Worm (Caenorhabditis elegans) whole organism, early embryonic: ENCODE measurements around the gene R07C3.3.
"Not testable (repeated sequence)": the region's sequence is repeated elsewhere in the genome, so short reads cannot be mapped to it uniquely, and the experiment has no call there.

Experiments
- ama-1 ChIP-seq: fragments of 150-350 bp; optimal IDR thresholded peaks from 2 replicates; lab custom pipeline; 2014
- pes-1 ChIP-seq: fragments of 200-800 bp; sonication (Bioruptor generic); IDR thresholded peaks from 2 replicates; pipeline ENCODE4 v1.3.6; 2022; ENCODE audit warnings: missing genetic modification reagents, missing genetic modification characterization, missing compliant biosample characterization
- scrt-1 ChIP-seq: fragments of 200-800 bp; sonication (Bioruptor generic); IDR thresholded peaks from 2 replicates; pipeline ENCODE4 v1.3.6; 2022; ENCODE audit warnings: missing genetic modification characterization, missing compliant biosample characterization
- tbx-11 ChIP-seq: fragments of 200-800 bp; sonication (Bioruptor generic); IDR thresholded peaks from 2 replicates; pipeline ENCODE4 v1.3.6; 2022; ENCODE audit warnings: missing genetic modification characterization, missing compliant biosample characterization
- tbx-37 ChIP-seq: fragments of 200-800 bp; sonication (Bioruptor generic); conservative IDR thresholded peaks from 2 replicates; pipeline ENCODE4 v1.3.6; 2022; ENCODE audit warnings: missing genetic modification reagents, missing genetic modification characterization, missing compliant biosample characterization

R07C3.3 gene

ce11 chrII:985703-986102 lies 47.1 kb downstream of the R07C3.3 start, which contains the start of gene fbxc-40:
fbxc-40 (plus strand) TSS chrII:986003.
- not testable (repeated sequence) for TF ChIP-seq tbx-37; scrt-1 (GFP tag; lab: Robert Waterston, UW); tbx-11 (GFP tag; lab: Robert Waterston, UW)

- no peak for TF ChIP-seq ama-1
- TF ChIP-seq pes-1 (GFP tag; lab: Robert Waterston, UW), result no peak
Observed at ce11 chrII:988437-988836, 49.8 kb downstream of the R07C3.3 start, which contains the start of gene fbxc-39. fbxc-39 (plus strand) TSS chrII:988737.
